Fruit fly (Drosophila melanogaster) ovary, adult (tissue): Measurements from ENCODE around the gene CG14219.
A peak's percentile ranks its signal among the peaks of the same experiment; 100 is the strongest.

Experiments
- CG17801 ChIP-seq: fragments of 200-800 bp; optimal IDR thresholded peaks from 2 replicates; lab custom pipeline; 2019; ENCODE audit warnings: missing biosample characterization, mild to moderate bottlenecking, missing genetic modification characterization, moderate library complexity; ENCODE audit not compliant: partially characterized antibody

CG14219 gene

DNA sequence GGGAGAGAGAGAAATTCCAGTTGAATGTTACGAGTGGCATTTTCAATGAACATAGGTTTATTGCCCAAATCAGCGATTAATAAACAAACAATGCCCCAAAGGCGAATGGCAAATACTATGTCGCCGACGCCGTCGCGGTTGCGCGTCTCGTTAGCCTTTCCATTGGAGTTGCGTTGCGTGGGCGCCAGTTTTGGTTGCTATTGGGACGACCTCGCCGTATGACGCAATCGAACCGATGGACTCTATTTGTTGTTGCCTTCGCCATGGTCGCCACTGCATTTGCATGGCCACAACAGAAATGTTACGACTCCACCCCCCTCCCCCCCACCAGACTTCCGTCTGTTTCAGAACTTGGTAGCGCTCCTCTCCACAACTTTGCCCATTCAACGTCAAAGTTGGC lies 16.6 kb upstream of the CG14219 start:
- no peak for TF ChIP-seq CG17801 (GFP tag; lab: Kevin White, UChicago)

DNA sequence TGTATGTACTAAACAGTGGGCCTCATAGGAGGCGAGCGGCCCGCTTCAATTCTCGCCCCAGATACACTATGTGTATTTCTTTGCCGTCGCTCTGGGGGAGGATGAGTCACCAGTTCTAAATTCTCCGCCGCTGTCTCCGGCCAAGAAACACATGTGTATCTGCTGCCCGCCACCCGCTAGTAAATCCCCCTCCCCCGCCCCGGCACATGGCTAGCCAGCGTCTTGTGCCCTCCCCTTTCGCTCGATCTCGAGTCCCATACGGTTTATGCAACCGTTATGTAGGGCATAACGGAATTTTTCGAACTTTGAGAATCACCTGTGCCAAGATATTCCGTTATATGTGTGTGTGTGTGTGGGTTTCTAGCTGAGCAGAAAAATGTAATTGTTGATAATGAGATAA lies 15.9 kb upstream of the CG14219 start:
- TF ChIP-seq CG17801 (GFP tag; lab: Kevin White, UChicago) = no peak

- TF ChIP-seq CG17801 (GFP tag; lab: Kevin White, UChicago) = no peak
Observed at dm6 chrX:19604997-19605396, 15.0 kb upstream of the CG14219 start, which contains the start of gene CG14207. Gene CG14207, plus strand, starts transcription at chrX:19605199.

- TF ChIP-seq CG17801 (GFP tag; lab: Kevin White, UChicago) = no peak
Observed at dm6 chrX:19603953-19604352, 14.0 kb upstream of the CG14219 start.

DNA sequence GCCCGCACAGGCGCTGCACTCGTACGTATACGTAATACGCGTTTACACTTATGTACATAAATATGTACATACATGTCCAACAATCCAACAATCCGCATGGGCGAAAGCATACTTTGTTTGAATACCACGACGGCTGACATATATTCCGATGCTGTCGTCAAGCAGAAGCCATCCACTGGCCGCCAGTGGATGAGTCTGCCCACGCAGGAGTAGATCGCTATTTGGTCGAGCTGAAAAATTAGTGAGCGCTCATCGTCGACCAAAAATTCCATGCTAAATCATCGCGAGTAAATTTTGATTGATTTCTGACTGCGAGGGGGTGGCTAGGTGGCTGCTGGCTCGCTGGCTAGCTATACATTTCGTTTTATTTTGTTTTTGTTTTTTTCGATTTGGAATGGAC lies 12.5 kb upstream of the CG14219 start:
- TF ChIP-seq CG17801 (GFP tag; lab: Kevin White, UChicago) = no peak

dm6 chrX:19601644-19602043 lies 11.7 kb upstream of the CG14219 start, which contains the start of gene CG14220:
Gene CG14220, minus strand, starts transcription at chrX:19601851.
- TF ChIP-seq CG17801 (GFP tag; lab: Kevin White, UChicago) = peak; percentile 69

DNA sequence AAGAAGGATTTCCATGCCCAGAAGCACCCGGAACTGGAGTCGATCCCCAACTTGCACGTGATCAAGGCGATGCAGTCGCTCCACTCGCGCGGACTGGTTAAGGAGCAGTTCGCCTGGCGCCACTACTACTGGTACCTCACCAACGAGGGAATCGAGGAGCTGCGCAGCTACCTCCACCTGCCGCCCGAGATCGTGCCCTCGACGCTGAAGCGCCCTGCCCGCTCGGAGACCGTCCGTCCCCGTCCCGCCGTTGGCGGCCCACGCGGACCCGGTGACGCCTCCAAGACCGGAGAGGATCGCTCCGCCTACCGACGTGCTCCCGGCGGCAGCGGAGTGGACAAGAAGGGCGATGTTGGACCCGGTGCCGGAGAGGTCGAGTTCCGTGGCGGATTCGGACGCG lies 8.5 kb upstream of the CG14219 start:
- no peak for TF ChIP-seq CG17801 (GFP tag; lab: Kevin White, UChicago)

DNA sequence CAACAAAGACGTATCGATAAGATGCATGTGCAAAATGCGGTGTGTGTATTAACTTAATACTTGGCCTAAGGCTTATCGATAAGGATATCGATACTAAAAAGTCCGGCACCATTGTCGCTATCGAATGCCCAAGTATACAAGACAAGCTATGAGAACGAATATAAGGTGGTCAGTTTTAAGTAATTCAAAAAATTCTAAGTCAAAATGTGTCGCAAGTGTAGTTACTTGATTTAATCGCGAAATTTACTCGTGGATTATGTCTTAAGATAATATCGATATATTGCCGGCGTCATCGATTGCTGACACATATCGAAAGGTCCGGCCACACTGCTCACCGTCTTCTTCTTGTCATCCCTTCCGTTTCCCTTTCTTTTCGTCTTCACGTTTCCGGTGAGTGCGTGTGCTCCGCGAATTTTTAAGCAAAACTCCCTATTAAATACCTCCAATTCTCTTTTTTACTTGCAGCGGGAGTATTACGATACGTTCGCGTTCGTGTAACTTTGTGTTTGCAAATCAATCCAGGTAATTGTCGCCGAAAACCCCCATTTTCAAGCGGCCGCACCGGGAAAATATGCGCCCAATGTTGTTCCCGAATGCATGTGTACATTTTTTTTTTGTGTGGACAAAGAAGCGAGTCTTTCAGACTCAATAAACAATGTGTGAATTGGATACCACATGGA lies 7.9 kb upstream of the CG14219 start, which contains the start of gene RpS10b:
Gene RpS10b, plus strand, starts transcription at position 348 of the 680 bp plus-strand sequence.
- TF ChIP-seq CG17801 (GFP tag; lab: Kevin White, UChicago) = peak; percentile 91

DNA sequence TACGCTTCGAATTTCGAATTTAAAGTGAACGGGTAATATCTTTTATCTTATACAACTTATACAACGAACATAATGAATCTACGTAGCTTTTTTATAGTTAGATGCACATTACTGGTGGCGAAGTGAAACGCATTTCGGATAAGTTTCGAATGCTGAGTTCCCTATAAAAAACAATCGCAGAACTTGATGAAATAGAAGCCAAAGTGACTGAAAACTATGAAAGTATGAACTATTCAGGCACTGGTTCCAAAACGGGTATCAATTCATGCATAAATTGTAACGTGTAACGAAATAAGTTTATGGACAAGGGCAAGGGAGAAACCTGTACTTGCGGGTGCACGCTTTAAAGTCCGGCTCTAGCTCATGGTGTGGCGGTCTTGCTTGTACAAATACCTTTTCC lies 5.9 kb upstream of the CG14219 start:
- TF ChIP-seq CG17801 (GFP tag; lab: Kevin White, UChicago) = no peak

dm6 chrX:19592309-19592708 lies 2.3 kb upstream of the CG14219 start, which contains the start of gene CG14205:
Gene CG14205, plus strand, starts transcription at chrX:19592609.
- TF ChIP-seq CG17801 (GFP tag; lab: Kevin White, UChicago) = no peak

DNA sequence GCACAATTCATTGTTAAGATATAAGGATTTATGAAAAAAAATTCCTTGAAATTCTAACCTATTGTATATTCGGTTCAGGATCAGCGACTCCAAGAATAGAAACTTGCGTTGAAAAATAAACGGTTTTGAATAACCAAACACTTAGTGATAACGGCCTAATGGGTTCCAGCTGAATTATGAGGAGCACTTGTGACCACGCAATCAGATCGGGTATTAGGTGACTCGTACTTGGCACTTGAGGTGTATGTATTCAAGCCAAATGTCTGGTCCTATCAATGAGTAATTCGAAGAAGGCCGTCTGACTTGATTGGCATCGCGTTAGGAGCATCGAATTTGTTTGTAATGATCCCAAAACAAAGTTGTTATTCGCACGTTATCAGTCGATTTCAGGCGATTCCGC lies 609 bp upstream of the CG14219 start:
- TF ChIP-seq CG17801 (GFP tag; lab: Kevin White, UChicago) = no peak

DNA sequence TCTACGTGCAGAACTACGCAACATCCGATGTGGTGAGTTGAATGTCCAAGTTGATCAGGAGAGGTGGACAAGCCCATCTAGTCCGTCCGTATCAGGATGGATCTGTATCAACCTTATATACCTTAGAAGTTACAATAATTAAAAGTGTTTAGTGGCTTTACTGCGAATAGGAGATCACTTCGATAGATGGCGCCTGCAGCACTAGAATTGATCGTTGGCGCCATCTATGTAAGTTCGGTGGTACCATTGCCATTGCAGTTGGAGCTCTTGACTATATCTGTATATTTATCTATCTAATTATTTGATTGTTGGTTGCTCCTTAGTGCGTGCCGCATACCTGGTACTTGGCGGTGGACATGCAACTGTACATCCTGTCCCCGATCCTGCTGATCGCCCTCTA lies 4.8 kb downstream of the CG14219 start:
- no peak for TF ChIP-seq CG17801 (GFP tag; lab: Kevin White, UChicago)

DNA sequence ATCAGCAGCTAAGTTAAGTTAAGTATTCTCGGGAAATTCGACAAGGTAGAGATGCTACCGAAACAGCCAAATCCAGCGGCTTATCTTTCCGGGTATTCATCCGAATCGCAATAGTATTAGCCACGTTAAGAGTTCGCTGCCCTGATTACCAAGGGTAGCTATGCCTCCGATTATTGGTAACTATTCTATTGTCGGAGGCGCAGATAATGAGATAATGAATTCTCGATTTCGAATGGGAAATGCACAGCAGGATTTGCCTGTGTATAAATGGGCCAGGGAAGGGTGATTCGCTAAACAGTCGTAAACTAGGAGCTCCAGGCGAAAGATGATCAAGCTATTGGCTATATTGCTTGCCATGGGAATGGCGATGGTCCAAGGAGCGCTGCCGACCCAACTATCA lies 6.7 kb downstream of the CG14219 start, which contains the start of gene CG14204:
Gene CG14204, plus strand, starts transcription at position 301 of the 400 bp plus-strand sequence.
- no peak for TF ChIP-seq CG17801 (GFP tag; lab: Kevin White, UChicago)

DNA sequence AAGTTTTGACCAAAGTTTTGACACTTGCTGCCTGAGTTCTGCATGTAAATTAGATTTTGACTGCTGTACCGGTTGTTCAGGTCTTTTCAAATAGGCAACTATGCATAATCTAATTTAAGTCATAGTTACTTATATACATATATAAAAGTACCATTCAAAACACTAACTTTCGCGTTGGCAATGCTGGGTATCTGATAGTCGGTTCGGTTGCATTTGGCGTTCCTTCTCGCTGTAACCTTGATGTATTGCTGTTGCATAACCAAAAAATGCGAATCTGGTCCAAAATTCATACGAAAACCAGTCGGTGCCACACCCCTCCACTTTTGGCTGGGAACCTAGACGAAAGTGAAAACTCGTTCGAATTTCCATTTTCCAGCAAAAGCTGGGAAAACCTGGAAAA lies 7.2 kb downstream of the CG14219 start:
- no peak for TF ChIP-seq CG17801 (GFP tag; lab: Kevin White, UChicago)

dm6 chrX:19581881-19582280 lies 8.1 kb downstream of the CG14219 start, which contains the start of gene CG14218:
Gene CG14218, minus strand, starts transcription at chrX:19581981.
- TF ChIP-seq CG17801 (GFP tag; lab: Kevin White, UChicago) = no peak

DNA sequence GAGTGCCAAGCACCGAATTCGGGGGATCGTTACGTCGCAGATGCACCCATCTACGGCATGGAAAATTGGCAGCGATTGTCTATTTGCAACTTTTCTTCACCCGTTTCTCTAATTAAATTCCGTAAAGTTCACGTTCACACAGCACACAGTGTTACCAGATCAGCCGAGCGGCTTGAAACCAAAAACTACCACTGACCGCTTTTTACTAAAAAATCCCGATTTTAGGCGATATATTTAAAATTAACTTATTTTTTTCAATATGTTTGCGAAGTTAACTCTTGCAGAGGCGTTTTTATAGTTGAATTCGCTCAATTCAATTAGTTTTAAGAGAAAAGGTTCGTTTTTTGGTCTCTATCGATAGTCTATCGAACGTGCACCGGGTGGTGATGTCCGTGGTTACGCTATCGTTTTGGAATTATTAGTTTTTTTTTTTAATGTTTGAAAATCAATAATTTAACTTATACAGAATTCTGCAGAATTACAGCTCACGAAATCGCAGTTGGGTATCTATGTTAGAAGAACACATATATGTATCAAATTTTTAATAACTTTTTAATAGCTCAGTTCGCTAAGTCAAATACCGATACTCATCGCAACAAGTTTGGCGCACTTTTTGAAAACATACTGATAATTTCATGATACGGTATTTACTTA lies 10.2 kb downstream of the CG14219 start, which contains the start of gene Tao:
Gene Tao, minus strand, starts transcription at position 153 of the 654 bp plus-strand sequence.
- no peak for TF ChIP-seq CG17801 (GFP tag; lab: Kevin White, UChicago)
